Worm (Caenorhabditis elegans): ENCODE data around the gene ttr-38.

DNA sequence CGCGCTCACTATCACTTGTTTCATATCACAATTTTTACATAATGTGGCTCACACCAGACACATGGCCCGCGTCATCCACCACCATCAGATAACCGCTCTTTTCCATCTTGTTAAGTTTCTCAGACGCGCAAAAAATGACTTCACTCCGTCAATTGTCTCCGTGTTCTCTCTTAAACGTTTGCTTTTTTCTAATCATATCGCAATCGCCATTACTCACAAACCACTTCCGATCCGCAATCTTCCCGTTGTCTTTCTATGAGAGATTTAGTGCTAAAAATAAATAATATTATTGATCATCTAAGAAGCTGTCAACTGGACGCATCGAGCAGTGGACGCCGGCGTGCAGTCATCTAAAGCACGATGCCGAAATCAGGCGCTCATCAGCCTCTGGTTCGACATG lies 10.9 kb downstream of the ttr-38 start, which contains the start of gene tmc-2:
- TF ChIP-seq nhr-25 (tag; optimal IDR thresholded peaks at IDR 0.05): no peak
- TF ChIP-seq ZK546.5 (tag; optimal IDR thresholded peaks at IDR 0.05): no peak
- TF ChIP-seq egl-27 (tag; optimal IDR thresholded peaks at IDR 0.05): no peak
- no peak for TF ChIP-seq nhr-237 (tag; optimal IDR thresholded peaks at IDR 0.05)
- no peak for TF ChIP-seq sem-4 (tag; optimal IDR thresholded peaks at IDR 0.05)
- no peak for TF ChIP-seq unc-62 (GFP tag; optimal IDR thresholded peaks at IDR 0.05)
- no peak for TF ChIP-seq R02D3.7 (tag; optimal IDR thresholded peaks at IDR 0.05)
- no peak for TF ChIP-seq ama-1 (optimal IDR thresholded peaks at IDR 0.05)

All from whole organism, L2 larva.